Worm (Caenorhabditis elegans) whole organism, mixed stage, embryonic: ENCODE data around the gene C03H5.6.
A peak's percentile ranks its signal among the peaks of the same experiment; 100 is the strongest.

Experiments
- M03D4.4 ChIP-seq: sonication (generic microtip); optimal IDR thresholded peaks from 2 replicates; lab custom pipeline; 2017; ENCODE audit warnings: mild to moderate bottlenecking, missing genetic modification characterization, missing compliant biosample characterization
- bed-3 ChIP-seq: fragments of 200-800 bp; sonication (Bioruptor generic); optimal IDR thresholded peaks from 3 replicates; lab custom pipeline; 2018; ENCODE audit warnings: mild to moderate bottlenecking, missing genetic modification characterization, moderate library complexity, missing compliant biosample characterization
- blmp-1 ChIP-seq: fragments of 150-350 bp; optimal IDR thresholded peaks from 2 replicates; lab custom pipeline; 2014; ENCODE audit warnings: missing biosample characterization, missing genetic modification characterization
- ceh-39 ChIP-seq: fragments of 150-350 bp; optimal IDR thresholded peaks from 2 replicates; lab custom pipeline; 2014; ENCODE audit warnings: missing biosample characterization, missing genetic modification characterization
- ceh-43 ChIP-seq: fragments of 200-800 bp; sonication (Bioruptor generic); optimal IDR thresholded peaks from 2 replicates; lab custom pipeline; 2018; ENCODE audit warnings: mild to moderate bottlenecking, missing genetic modification characterization, moderate library complexity, missing compliant biosample characterization
- ces-1 ChIP-seq: fragments of 150-350 bp; optimal IDR thresholded peaks from 2 replicates; lab custom pipeline; 2014; ENCODE audit warnings: missing biosample characterization, missing genetic modification reagents, missing genetic modification characterization
- cnd-1 ChIP-seq: fragments of 200-800 bp; sonication (Bioruptor generic); optimal IDR thresholded peaks from 2 replicates; lab custom pipeline; 2018; ENCODE audit warnings: mild to moderate bottlenecking, missing genetic modification characterization, missing compliant biosample characterization
- drap-1 ChIP-seq: fragments of 200-800 bp; sonication (Bioruptor generic); optimal IDR thresholded peaks from 3 replicates; lab custom pipeline; 2018; ENCODE audit warnings: mild to moderate bottlenecking, missing genetic modification characterization, missing compliant biosample characterization
- elt-1 ChIP-seq: sonication (generic microtip); optimal IDR thresholded peaks from 2 replicates; lab custom pipeline; 2017; ENCODE audit warnings: missing genetic modification characterization, mild to moderate bottlenecking, missing compliant biosample characterization, antibody characterized with exemption, moderate library complexity, borderline replicate concordance; ENCODE audit not compliant: insufficient read depth
- flh-1 ChIP-seq: fragments of 200-800 bp; sonication (Bioruptor generic); optimal IDR thresholded peaks from 2 replicates; lab custom pipeline; 2018; ENCODE audit warnings: mild to moderate bottlenecking, missing genetic modification characterization, moderate library complexity, missing compliant biosample characterization
- ham-2 ChIP-seq: fragments of 200-800 bp; sonication (Bioruptor generic); optimal IDR thresholded peaks from 2 replicates; lab custom pipeline; 2018; ENCODE audit warnings: mild to moderate bottlenecking, missing genetic modification characterization, missing compliant biosample characterization
- hlh-1 ChIP-seq: fragments of 150-350 bp; optimal IDR thresholded peaks from 2 replicates; lab custom pipeline; 2014; ENCODE audit warnings: missing biosample characterization, missing genetic modification reagents, missing genetic modification characterization
- lin-13 ChIP-seq: fragments of 150-350 bp; optimal IDR thresholded peaks from 2 replicates; lab custom pipeline; 2014; ENCODE audit warnings: missing biosample characterization, missing genetic modification characterization
- lsy-2 ChIP-seq: fragments of 150-350 bp; optimal IDR thresholded peaks from 2 replicates; lab custom pipeline; 2014; ENCODE audit warnings: missing biosample characterization, missing genetic modification characterization
- mab-5 ChIP-seq: fragments of 150-350 bp; optimal IDR thresholded peaks from 2 replicates; lab custom pipeline; 2014; ENCODE audit warnings: missing biosample characterization, missing genetic modification characterization
- mep-1 ChIP-seq: fragments of 150-350 bp; optimal IDR thresholded peaks from 2 replicates; lab custom pipeline; 2017; ENCODE audit warnings: missing biosample characterization, missing genetic modification reagents, missing genetic modification characterization, inconsistent platforms
- nhr-2 ChIP-seq: fragments of 150-350 bp; optimal IDR thresholded peaks from 2 replicates; lab custom pipeline; 2014; ENCODE audit warnings: missing biosample characterization, missing genetic modification characterization
- nhr-237 ChIP-seq: fragments of 150-350 bp; optimal IDR thresholded peaks from 2 replicates; lab custom pipeline; 2014; ENCODE audit warnings: missing biosample characterization, missing genetic modification characterization
- nhr-28 ChIP-seq: fragments of 150-350 bp; optimal IDR thresholded peaks from 2 replicates; lab custom pipeline; 2014; ENCODE audit warnings: missing biosample characterization, missing genetic modification characterization
- nhr-76 ChIP-seq: sonication (generic microtip); optimal IDR thresholded peaks from 2 replicates; lab custom pipeline; 2017; ENCODE audit warnings: missing biosample characterization, missing genetic modification characterization
- pha-4 ChIP-seq: fragments of 150-350 bp; optimal IDR thresholded peaks from 2 replicates; lab custom pipeline; 2018; ENCODE audit warnings: missing biosample characterization, missing genetic modification reagents, missing genetic modification characterization
- sem-2 ChIP-seq: fragments of 200-800 bp; sonication (Bioruptor generic); optimal IDR thresholded peaks from 2 replicates; lab custom pipeline; 2018; ENCODE audit warnings: mild to moderate bottlenecking, missing genetic modification characterization, missing compliant biosample characterization
- tbx-8 ChIP-seq: fragments of 200-800 bp; sonication (Bioruptor generic); optimal IDR thresholded peaks from 2 replicates; lab custom pipeline; 2018; ENCODE audit warnings: mild to moderate bottlenecking, missing genetic modification characterization, moderate library complexity, missing compliant biosample characterization
- unc-120 ChIP-seq: sonication (generic microtip); optimal IDR thresholded peaks from 2 replicates; lab custom pipeline; 2017; ENCODE audit warnings: missing genetic modification characterization, missing compliant biosample characterization; ENCODE audit not compliant: poor library complexity, severe bottlenecking
- unc-39 ChIP-seq: fragments of 150-350 bp; optimal IDR thresholded peaks from 2 replicates; lab custom pipeline; 2014; ENCODE audit warnings: missing biosample characterization, missing genetic modification characterization
- unc-62 ChIP-seq: fragments of 150-350 bp; optimal IDR thresholded peaks from 2 replicates; lab custom pipeline; 2014; ENCODE audit warnings: missing biosample characterization, missing genetic modification reagents, missing genetic modification characterization
- zip-8 ChIP-seq: fragments of 150-350 bp; optimal IDR thresholded peaks from 2 replicates; lab custom pipeline; 2014; ENCODE audit warnings: missing biosample characterization, missing genetic modification characterization
- ztf-11 ChIP-seq: fragments of 150-350 bp; optimal IDR thresholded peaks from 2 replicates; lab custom pipeline; 2014; ENCODE audit warnings: missing biosample characterization, missing genetic modification characterization

Gene C03H5.6

DNA sequence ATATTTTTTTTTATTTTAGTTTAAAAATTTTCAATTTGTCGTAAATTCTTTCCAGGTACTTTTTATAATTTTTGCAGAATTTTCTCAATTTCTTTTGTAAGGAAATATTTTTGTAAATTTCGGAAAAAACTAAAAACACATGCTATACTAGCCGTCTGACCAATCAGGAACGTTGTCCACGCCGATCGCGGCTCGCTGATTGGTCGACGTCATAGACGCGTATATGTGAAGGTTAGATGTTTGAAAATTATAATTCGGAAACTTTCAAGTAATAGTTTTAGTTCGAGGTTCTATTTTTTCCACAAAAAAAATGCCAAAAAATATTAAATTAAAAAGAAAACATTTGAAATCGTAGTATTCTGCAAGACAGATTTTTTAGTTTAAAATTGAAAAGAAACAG lies 27.0 kb downstream of the C03H5.6 start:
- no peak for TF ChIP-seq hlh-1
- no peak for TF ChIP-seq ham-2
- TF ChIP-seq mab-5 (tag; lab: Kevin White, UChicago), result no peak
- no peak for TF ChIP-seq ztf-11
- TF ChIP-seq mep-1 (tag; lab: Kevin White, UChicago), result no peak
- no peak for TF ChIP-seq nhr-76 (tag; lab: Kevin White, UChicago)

ce11 chrII:371549-371948 lies 27.7 kb downstream of the C03H5.6 start:
- no peak for TF ChIP-seq M03D4.4

- TF ChIP-seq sem-2 (GFP tag; lab: Kevin White, UChicago) (no peak), elt-1 (tag; lab: Kevin White, UChicago) (no peak)
These were observed 28.8 kb downstream of the C03H5.6 start for ce11 chrII:370394-370793.

DNA sequence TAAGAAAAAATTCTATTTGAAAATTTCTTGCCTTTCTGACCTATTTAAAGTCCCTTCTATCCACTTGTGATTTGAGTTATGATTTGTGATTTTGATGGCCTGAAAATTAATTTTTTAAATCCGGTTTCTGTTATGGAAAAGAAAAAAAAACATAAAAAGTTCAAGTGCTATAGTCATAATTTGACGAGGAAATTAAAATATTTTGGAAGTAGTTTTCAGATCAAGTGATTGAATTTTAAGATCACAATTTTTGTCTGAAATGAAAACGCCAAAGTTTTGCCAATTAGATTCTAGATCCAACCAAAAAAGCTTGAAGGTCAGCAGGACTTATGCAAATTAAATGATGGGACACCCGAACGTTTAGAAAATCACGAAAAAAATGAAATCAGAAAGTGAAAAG lies 31.8 kb downstream of the C03H5.6 start, which contains the start of gene ptr-3:
TSS of gene ptr-3 (minus strand) at position 101 of the 400 bp plus-strand sequence.
- TF ChIP-seq nhr-237 (tag; lab: Kevin White, UChicago), result no peak
- no peak for TF ChIP-seq nhr-28 (tag; lab: Kevin White, UChicago)
- TF ChIP-seq lin-13 (tag; lab: Kevin White, UChicago), result no peak
- TF ChIP-seq elt-1 (tag; lab: Kevin White, UChicago), result no peak
- no peak for TF ChIP-seq lsy-2 (tag; lab: Kevin White, UChicago)
- no peak for TF ChIP-seq nhr-76 (tag; lab: Kevin White, UChicago)
- TF ChIP-seq bed-3, result no peak
- TF ChIP-seq pha-4 (tag; lab: Kevin White, UChicago), result no peak
- TF ChIP-seq zip-8 (tag; lab: Kevin White, UChicago), result no peak
- TF ChIP-seq ztf-11, result no peak
- TF ChIP-seq ces-1 (GFP tag; lab: Kevin White, UChicago), result no peak
- no peak for TF ChIP-seq nhr-2
- no peak for TF ChIP-seq sem-2 (GFP tag; lab: Kevin White, UChicago)
- TF ChIP-seq unc-62 (GFP tag; lab: Kevin White, UChicago), result no peak
- no peak for TF ChIP-seq ceh-43 (GFP tag; lab: Kevin White, UChicago)
- TF ChIP-seq hlh-1, result no peak
- TF ChIP-seq ceh-39 (tag; lab: Kevin White, UChicago), result no peak

- TF ChIP-seq sem-2 (GFP tag; lab: Kevin White, UChicago) (no peak), hlh-1 (no peak), M03D4.4 (no peak), drap-1 (GFP tag; lab: Kevin White, UChicago) (no peak), bed-3 (no peak), unc-120 (tag; lab: Kevin White, UChicago) (no peak), tbx-8 (no peak), elt-1 (tag; lab: Kevin White, UChicago) (no peak), cnd-1 (tag; lab: Kevin White, UChicago) (no peak), nhr-76 (tag; lab: Kevin White, UChicago) (no peak), lin-13 (tag; lab: Kevin White, UChicago) (no peak), zip-8 (tag; lab: Kevin White, UChicago) (no peak), flh-1 (no peak), unc-39 (tag; lab: Kevin White, UChicago) (no peak)
These were observed 42.3 kb downstream of the C03H5.6 start, which contains the start of gene dmsr-4 for ce11 chrII:356969-357368. dmsr-4 (minus strand) TSS chrII:357069.

DNA sequence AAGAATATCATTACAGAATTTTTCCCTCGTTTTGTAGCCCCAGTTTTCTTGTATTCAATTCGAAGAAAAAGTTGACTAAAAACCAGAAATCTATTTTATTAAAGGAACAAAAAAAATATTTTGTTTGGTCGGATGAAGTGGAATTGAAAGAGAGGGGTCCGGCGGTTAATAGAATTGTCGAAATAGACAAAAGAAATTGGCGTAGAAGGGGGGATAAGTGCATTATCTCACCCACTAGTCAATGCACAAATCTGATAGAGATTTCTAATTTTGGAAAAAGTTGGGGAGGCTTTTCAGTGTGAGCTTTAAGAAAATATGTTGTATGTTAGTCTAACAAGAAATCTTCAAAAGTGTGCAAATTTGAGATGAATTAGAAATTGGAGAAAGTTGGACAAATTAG lies 44.7 kb downstream of the C03H5.6 start:
- TF ChIP-seq ces-1 (GFP tag; lab: Kevin White, UChicago) (peak; percentile 97), unc-39 (tag; lab: Kevin White, UChicago) (no peak), unc-62 (GFP tag; lab: Kevin White, UChicago) (no peak)
- TF ChIP-seq, all 35 proteins: peak for 1

DNA sequence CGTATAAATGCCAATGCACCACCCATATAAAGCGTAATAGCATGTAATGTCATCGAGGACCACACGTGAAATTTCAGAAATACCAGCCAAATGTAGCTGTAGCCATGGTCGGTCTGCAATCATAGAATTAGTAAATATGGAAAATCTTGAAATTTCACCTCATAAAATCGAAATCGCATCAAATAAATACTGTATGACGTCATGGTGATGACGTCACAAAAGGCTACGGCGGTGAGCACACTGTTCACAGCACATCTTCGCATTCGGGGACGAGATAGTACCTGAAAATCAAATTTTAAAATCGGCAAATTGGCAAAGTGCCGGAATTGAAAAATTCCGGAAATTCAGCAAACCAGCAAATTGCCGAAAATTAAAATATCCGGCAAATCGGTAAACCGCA lies 49.5 kb downstream of the C03H5.6 start:
- TF ChIP-seq M03D4.4, result no peak
- no peak for TF ChIP-seq blmp-1 (tag; lab: Kevin White, UChicago)
- no peak for TF ChIP-seq unc-120 (tag; lab: Kevin White, UChicago)
- peak; percentile 96 for TF ChIP-seq zip-8 (tag; lab: Kevin White, UChicago)
- no peak for TF ChIP-seq elt-1 (tag; lab: Kevin White, UChicago)
- TF ChIP-seq hlh-1, result no peak
